Worm (Caenorhabditis elegans) whole organism, L2 larva: Measurements from ENCODE around the gene Y24F12A.1.

ENCODE experiments used
- ama-1 ChIP-seq: fragments of 150-350 bp; optimal IDR thresholded peaks from 2 replicates; lab custom pipeline; 2018; ENCODE audit warnings: inconsistent platforms
- elt-1 ChIP-seq: fragments of 150-350 bp; optimal IDR thresholded peaks from 2 replicates; lab custom pipeline; 2014; ENCODE audit warnings: missing biosample characterization, missing genetic modification characterization
- elt-3 ChIP-seq: sonication (generic microtip); optimal IDR thresholded peaks from 2 replicates; lab custom pipeline; 2017; ENCODE audit warnings: missing biosample characterization, missing genetic modification characterization
- gmeb-1 ChIP-seq: fragments of 150-350 bp; optimal IDR thresholded peaks from 2 replicates; lab custom pipeline; 2014; ENCODE audit warnings: missing biosample characterization, missing genetic modification characterization
- lsy-2 ChIP-seq, 2 experiments: fragments of 150-350 bp in 1 of 2; sonication (generic microtip) in 1 of 2; optimal IDR thresholded peaks; 2 replicates each; lab custom pipeline; 2014 to 2017; ENCODE audit warnings: missing biosample characterization in 2 of 2, missing genetic modification characterization in 2 of 2
- nhr-237 ChIP-seq: fragments of 150-350 bp; optimal IDR thresholded peaks from 2 replicates; lab custom pipeline; 2014; ENCODE audit warnings: missing biosample characterization, missing genetic modification characterization
- nhr-77 ChIP-seq: fragments of 150-350 bp; optimal IDR thresholded peaks from 2 replicates; lab custom pipeline; 2014; ENCODE audit warnings: missing biosample characterization, missing genetic modification characterization
- peb-1 ChIP-seq: fragments of 150-350 bp; optimal IDR thresholded peaks from 2 replicates; lab custom pipeline; 2014; ENCODE audit warnings: missing biosample characterization, missing genetic modification characterization
- snpc-4 ChIP-seq: fragments of 150-350 bp; optimal IDR thresholded peaks from 2 replicates; lab custom pipeline; 2014; ENCODE audit warnings: missing biosample characterization, missing genetic modification characterization
- unc-62 ChIP-seq: fragments of 150-350 bp; optimal IDR thresholded peaks from 2 replicates; lab custom pipeline; 2014; ENCODE audit warnings: missing biosample characterization, missing genetic modification reagents, missing genetic modification characterization
- ztf-11 ChIP-seq: sonication (generic microtip); optimal IDR thresholded peaks from 2 replicates; lab custom pipeline; 2017; ENCODE audit warnings: missing biosample characterization, missing genetic modification characterization
- ztf-4 ChIP-seq: fragments of 150-350 bp; optimal IDR thresholded peaks from 2 replicates; lab custom pipeline; 2014; ENCODE audit warnings: missing biosample characterization, missing genetic modification characterization

ce11 chrIV:11601721-11602405 lies 3.2 kb upstream of the Y24F12A.1 start:
- TF ChIP-seq nhr-237 (tag; lab: Kevin White, UChicago) (no peak), ztf-4 (tag; lab: Kevin White, UChicago) (peak; percentile 32), peb-1 (tag; lab: Kevin White, UChicago) (no peak), ama-1 (peak; percentile 39), snpc-4 (tag; lab: Kevin White, UChicago) (no peak), elt-1 (tag; lab: Kevin White, UChicago) (no peak), gmeb-1 (tag; lab: Kevin White, UChicago) (peak; percentile 75), lsy-2 (tag; optimal IDR thresholded peaks at IDR 0.05; lab: Kevin White, UChicago) (peak; percentile 57 to 94), nhr-77 (no peak), elt-3 (no peak), unc-62 (no peak), ztf-11 (tag; lab: Kevin White, UChicago) (no peak)
